Worm (Caenorhabditis elegans): ENCODE data around the gene ZK813.3.

DNA sequence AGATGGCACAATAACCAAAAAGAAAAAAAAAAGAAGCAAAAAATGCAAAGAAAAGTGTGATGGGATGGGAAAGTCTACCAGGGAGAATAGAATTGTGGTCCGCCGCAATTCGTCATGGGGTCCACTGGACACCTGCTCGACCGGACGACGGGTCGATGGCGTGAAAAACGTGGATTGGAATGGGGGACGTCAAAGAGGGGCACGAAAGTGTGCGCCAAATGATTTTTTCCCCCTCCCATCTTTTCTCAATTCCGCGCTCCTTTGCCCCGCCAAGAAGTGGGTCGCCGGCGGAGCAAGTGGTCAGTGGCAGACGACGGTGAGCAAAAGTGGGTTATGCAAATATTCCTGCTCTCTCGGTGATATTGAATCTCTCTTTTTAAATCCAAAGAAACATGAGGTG, 26.3 kb downstream of the ZK813.3 start:
- no peak for TF ChIP-seq him-1 (tag; optimal IDR thresholded peaks at IDR 0.05)
- no peak for TF ChIP-seq dao-5 (tag; optimal IDR thresholded peaks at IDR 0.05)

All from whole organism, L4/young adult.